Fruit fly (Drosophila melanogaster) whole organism, embryonic: ENCODE results near the gene CG14022.
A peak's percentile ranks its signal among the peaks of the same experiment; 100 is the strongest.

Source experiments
- Adf1 ChIP-seq: fragments of 200-800 bp; sonication (Bioruptor generic); IDR thresholded peaks from 2 replicates; pipeline ENCODE4 v1.3.6; 2022; ENCODE audit warnings: missing biosample characterization, missing genetic modification characterization
- Blimp-1 ChIP-seq: fragments of 200-800 bp; sonication (Bioruptor generic); optimal IDR thresholded peaks from 3 replicates; lab custom pipeline; 2018; ENCODE audit warnings: missing biosample characterization, missing genetic modification characterization, mild to moderate bottlenecking, moderate library complexity, missing genetic modification reagents
- CG10209 ChIP-seq: fragments of 200-800 bp; sonication (Bioruptor generic); optimal IDR thresholded peaks from 3 replicates; lab custom pipeline; 2017; ENCODE audit warnings: missing biosample characterization, mild to moderate bottlenecking, missing genetic modification characterization, missing genetic modification reagents
- CG10366 ChIP-seq: fragments of 200-800 bp; sonication (Bioruptor generic); IDR thresholded peaks from 2 replicates; pipeline ENCODE4 v1.3.6; 2022; ENCODE audit warnings: missing biosample characterization, missing genetic modification characterization
- CG10543 ChIP-seq: fragments of 200-800 bp; sonication (Bioruptor generic); optimal IDR thresholded peaks from 3 replicates; lab custom pipeline; 2017; ENCODE audit warnings: missing biosample characterization, mild to moderate bottlenecking, missing genetic modification characterization, moderate library complexity
- CG11398 ChIP-seq: fragments of 200-800 bp; sonication (Bioruptor generic); optimal IDR thresholded peaks from 2 replicates; lab custom pipeline; 2016; ENCODE audit warnings: missing biosample characterization, missing genetic modification characterization
- CG12071 ChIP-seq: fragments of 200-800 bp; sonication (Bioruptor generic); optimal IDR thresholded peaks from 3 replicates; lab custom pipeline; 2018; ENCODE audit warnings: missing biosample characterization, mild to moderate bottlenecking, missing genetic modification characterization
- CG12769 ChIP-seq: fragments of 200-800 bp; sonication (Bioruptor generic); optimal IDR thresholded peaks from 2 replicates; lab custom pipeline; 2019; ENCODE audit warnings: missing biosample characterization, mild to moderate bottlenecking, missing genetic modification characterization, moderate library complexity
- CG13123 ChIP-seq: fragments of 200-800 bp; sonication (Bioruptor generic); optimal IDR thresholded peaks from 2 replicates; lab custom pipeline; 2016; ENCODE audit warnings: missing biosample characterization, missing genetic modification characterization
- CG14710 ChIP-seq: fragments of 200-800 bp; sonication (Bioruptor generic); optimal IDR thresholded peaks from 3 replicates; lab custom pipeline; 2019; ENCODE audit warnings: missing biosample characterization, mild to moderate bottlenecking, missing genetic modification characterization, moderate library complexity
- CG14965 ChIP-seq: fragments of 200-800 bp; sonication (Bioruptor generic); optimal IDR thresholded peaks from 2 replicates; lab custom pipeline; 2016; ENCODE audit warnings: missing biosample characterization, missing genetic modification characterization, borderline replicate concordance
- CG16813 ChIP-seq: fragments of 200-800 bp; sonication (Bioruptor generic); IDR thresholded peaks from 3 replicates; pipeline ENCODE4 v1.3.6; 2022; ENCODE audit warnings: missing biosample characterization, missing genetic modification characterization; ENCODE audit not compliant: partially characterized antibody
- CG2202 ChIP-seq: fragments of 200-800 bp; sonication (Bioruptor generic); optimal IDR thresholded peaks from 2 replicates; lab custom pipeline; 2018; ENCODE audit warnings: missing biosample characterization, mild to moderate bottlenecking, missing genetic modification characterization
- CG3407 ChIP-seq: fragments of 200-800 bp; sonication (Bioruptor generic); optimal IDR thresholded peaks from 2 replicates; lab custom pipeline; 2018; ENCODE audit warnings: missing biosample characterization, mild to moderate bottlenecking, missing genetic modification characterization
- CG4360 ChIP-seq: fragments of 200-800 bp; sonication (Bioruptor generic); IDR thresholded peaks from 2 replicates; pipeline ENCODE4 v1.3.6; 2022; ENCODE audit warnings: missing biosample characterization, missing genetic modification characterization
- CG4854 ChIP-seq: fragments of 200-800 bp; sonication (Bioruptor generic); optimal IDR thresholded peaks from 2 replicates; lab custom pipeline; 2016; ENCODE audit warnings: missing biosample characterization, missing genetic modification characterization, inconsistent platforms
- CG6175 ChIP-seq: fragments of 200-800 bp; sonication (Bioruptor generic); IDR thresholded peaks from 3 replicates; pipeline ENCODE4 v1.3.6; 2022; ENCODE audit warnings: missing biosample characterization, missing genetic modification characterization
- CG6254 ChIP-seq: fragments of 200-800 bp; sonication (Bioruptor generic); optimal IDR thresholded peaks from 3 replicates; lab custom pipeline; 2017; ENCODE audit warnings: mild to moderate bottlenecking, missing biosample characterization, missing genetic modification reagents, missing genetic modification characterization
- Doc3 ChIP-seq: fragments of 200-800 bp; sonication (Bioruptor generic); IDR thresholded peaks from 3 replicates; pipeline ENCODE4 v1.3.6; 2022; ENCODE audit warnings: missing biosample characterization, missing genetic modification characterization; ENCODE audit not compliant: partially characterized antibody
- Dp ChIP-seq: fragments of 200-800 bp; sonication (Bioruptor generic); optimal IDR thresholded peaks from 2 replicates; lab custom pipeline; 2018; ENCODE audit warnings: missing biosample characterization, mild to moderate bottlenecking, missing genetic modification characterization, moderate library complexity
- HHEX ChIP-seq: fragments of 200-800 bp; sonication (Bioruptor generic); optimal IDR thresholded peaks from 3 replicates; lab custom pipeline; 2017; ENCODE audit warnings: missing biosample characterization, mild to moderate bottlenecking, missing genetic modification characterization, missing genetic modification reagents
- HLH3B ChIP-seq: fragments of 200-800 bp; sonication (Bioruptor generic); IDR thresholded peaks from 2 replicates; pipeline ENCODE4 v1.3.6; 2022; ENCODE audit warnings: missing biosample characterization, missing genetic modification characterization
- MTF-1 ChIP-seq: fragments of 200-800 bp; sonication (Bioruptor generic); optimal IDR thresholded peaks from 2 replicates; lab custom pipeline; 2018; ENCODE audit warnings: missing biosample characterization, mild to moderate bottlenecking, missing genetic modification characterization, borderline replicate concordance
- Med ChIP-seq: fragments of 200-800 bp; sonication (Bioruptor generic); peaks from one replicate; lab custom pipeline; 2016; ENCODE audit warnings: missing biosample characterization, missing genetic modification characterization, mild to moderate bottlenecking, inconsistent platforms, moderate library complexity
- Sox102F ChIP-seq: fragments of 200-800 bp; sonication (Bioruptor generic); optimal IDR thresholded peaks from 2 replicates; lab custom pipeline; 2018; ENCODE audit warnings: missing biosample characterization, mild to moderate bottlenecking, missing genetic modification characterization, moderate library complexity
- Xrp1 ChIP-seq: fragments of 200-800 bp; sonication (Bioruptor generic); IDR thresholded peaks from 2 replicates; pipeline ENCODE4 v1.3.6; 2022; ENCODE audit warnings: missing biosample characterization, missing genetic modification characterization
- ara ChIP-seq: fragments of 200-800 bp; sonication (Bioruptor generic); IDR thresholded peaks from 2 replicates; pipeline ENCODE4 v1.3.6; 2022; ENCODE audit warnings: missing biosample characterization, missing genetic modification characterization
- cg ChIP-seq: fragments of 200-800 bp; sonication (Bioruptor generic); optimal IDR thresholded peaks from 3 replicates; lab custom pipeline; 2019; ENCODE audit warnings: missing biosample characterization, mild to moderate bottlenecking, missing genetic modification characterization, moderate library complexity
- ci ChIP-seq: fragments of 200-800 bp; sonication (Bioruptor generic); IDR thresholded peaks from 3 replicates; pipeline ENCODE4 v1.3.6; 2022; ENCODE audit warnings: missing biosample characterization, missing genetic modification characterization
- crol ChIP-seq: fragments of 200-800 bp; sonication (Bioruptor generic); IDR thresholded peaks from 2 replicates; pipeline ENCODE4 v1.3.6; 2022; ENCODE audit warnings: missing biosample characterization, missing genetic modification characterization
- dm ChIP-seq: fragments of 200-800 bp; sonication (Bioruptor generic); optimal IDR thresholded peaks from 3 replicates; lab custom pipeline; 2016; ENCODE audit warnings: missing biosample characterization, missing genetic modification characterization
- dysf ChIP-seq: fragments of 200-800 bp; sonication (Bioruptor generic); IDR thresholded peaks from 3 replicates; pipeline ENCODE4 v1.3.6; 2022; ENCODE audit warnings: missing biosample characterization, missing genetic modification characterization
- fd96Cb ChIP-seq: fragments of 200-800 bp; sonication (Bioruptor generic); optimal IDR thresholded peaks from 2 replicates; lab custom pipeline; 2018; ENCODE audit warnings: missing biosample characterization, mild to moderate bottlenecking, missing genetic modification characterization, moderate library complexity
- gce ChIP-seq: fragments of 200-800 bp; sonication (Bioruptor generic); IDR thresholded peaks from 3 replicates; pipeline ENCODE4 v1.3.6; 2022; ENCODE audit warnings: missing biosample characterization, missing genetic modification characterization
- kni ChIP-seq: fragments of 200-800 bp; sonication (Bioruptor generic); optimal IDR thresholded peaks from 3 replicates; lab custom pipeline; 2017; ENCODE audit warnings: mild to moderate bottlenecking, missing biosample characterization, missing genetic modification reagents, missing genetic modification characterization
- lola ChIP-seq, 3 experiments: fragments of >200 bp in 2 of 3; fragments of 200-800 bp in 1 of 3; sonication (Bioruptor generic) in 1 of 3; optimal IDR thresholded peaks; 2 replicates each; lab custom pipeline; 2017 to 2019; ENCODE audit warnings: missing biosample characterization in 3 of 3, missing genetic modification characterization in 3 of 3, mild to moderate bottlenecking in 1 of 3, moderate library complexity in 1 of 3
- psq ChIP-seq: fragments of 200-800 bp; sonication (Bioruptor generic); optimal IDR thresholded peaks from 2 replicates; lab custom pipeline; 2017; ENCODE audit warnings: missing biosample characterization, missing genetic modification characterization
- sug ChIP-seq: fragments of 200-800 bp; optimal IDR thresholded peaks from 2 replicates; lab custom pipeline; 2019; ENCODE audit warnings: missing biosample characterization, mild to moderate bottlenecking, missing genetic modification characterization, moderate library complexity
- tap ChIP-seq: fragments of 200-800 bp; optimal IDR thresholded peaks from 3 replicates; lab custom pipeline; 2019; ENCODE audit warnings: missing biosample characterization, mild to moderate bottlenecking, missing genetic modification characterization, moderate library complexity
- vvl ChIP-seq: fragments of 200-800 bp; sonication (Bioruptor generic); IDR thresholded peaks from 2 replicates; pipeline ENCODE4 v1.3.6; 2022; ENCODE audit warnings: missing biosample characterization, missing genetic modification characterization

Gene CG14022

dm6 chr2L:5303044-5303904, 25.4 kb downstream of the CG14022 start (continued):
- TF ChIP-seq CG6254 (peak; percentile 29), CG2202 (peak; percentile 2), CG13123 (GFP tag; lab: Kevin White, UChicago) (no peak), ci (peak; percentile 53; the same call in 2 of the 3 replicates), Med (GFP tag; lab: Kevin White, UChicago) (peak; percentile 80), lola (GFP tag; optimal IDR thresholded peaks at IDR 0.05; lab: Kevin White, UChicago) (peak in 1 of 3 experiments; percentile 5), cg (GFP tag; lab: Kevin White, UChicago) (no peak), fd96Cb (tag; lab: Kevin White, UChicago) (no peak), CG11398 (peak; percentile 25), Dp (GFP tag; lab: Kevin White, UChicago) (no peak), CG16813 (GFP tag; lab: Robert Waterston, UW) (no peak), HLH3B (GFP tag; lab: Robert Waterston, UW) (no peak), CG6175 (GFP tag; lab: Robert Waterston, UW) (0 out of 3 replicates have a peak, but pooled peaks have one; percentile 7), Sox102F (GFP tag; lab: Kevin White, UChicago) (peak; percentile 21), sug (tag; lab: Kevin White, UChicago) (peak; percentile 4), CG12071 (GFP tag; lab: Kevin White, UChicago) (peak; percentile 64), CG4854 (GFP tag; lab: Kevin White, UChicago) (no peak), crol (GFP tag; lab: Robert Waterston, UW) (peak; percentile 55), kni (GFP tag; lab: Kevin White, UChicago) (no peak), dysf (GFP tag; lab: Robert Waterston, UW) (0 out of 3 replicates have a peak, but pooled peaks have one; percentile 22), vvl (GFP tag; lab: Robert Waterston, UW) (peak; percentile 9; the same call in 1 of the 2 replicates), CG14710 (tag; lab: Kevin White, UChicago) (peak; percentile 10), CG10366 (no peak), tap (tag; lab: Kevin White, UChicago) (no peak), CG4360 (GFP tag; lab: Robert Waterston, UW) (0 out of 2 replicates have a peak, but pooled peaks have one; percentile 20), ara (peak; percentile 42; the same call in 1 of the 2 replicates), psq (no peak), dm (GFP tag; lab: Kevin White, UChicago) (no peak), CG12769 (tag; lab: Kevin White, UChicago) (peak; percentile 61), CG10543 (peak; percentile 47), CG3407 (peak; percentile 36), CG14965 (GFP tag; lab: Kevin White, UChicago) (no peak), CG10209 (GFP tag; lab: Kevin White, UChicago) (peak; percentile 13), HHEX (peak; percentile 35), Xrp1 (GFP tag; lab: Robert Waterston, UW) (peak; percentile 62; the same call in 1 of the 2 replicates), Doc3 (no peak), Adf1 (GFP tag; lab: Robert Waterston, UW) (peak; percentile 61), MTF-1 (GFP tag; lab: Kevin White, UChicago) (peak; percentile 45), Blimp-1 (GFP tag; lab: Kevin White, UChicago) (peak; percentile 23), gce (GFP tag; lab: Robert Waterston, UW) (0 out of 3 replicates have a peak, but pooled peaks have one; percentile 16)
